Fruit fly (Drosophila melanogaster) Kc167 (cell line): ENCODE data around the gene Cog3.

Source experiments
- Myc ChIP-seq: fragments of >200 bp; optimal IDR thresholded peaks from 2 replicates; lab custom pipeline; 2017; ENCODE audit warnings: missing external identifiers
- Sin3A ChIP-seq: fragments of >200 bp; optimal IDR thresholded peaks from 2 replicates; lab custom pipeline; 2018; ENCODE audit warnings: missing external identifiers
- h ChIP-seq: fragments of >200 bp; optimal IDR thresholded peaks from 3 replicates; lab custom pipeline; 2018; ENCODE audit warnings: missing external identifiers
- insv ChIP-seq: fragments of >200 bp; optimal IDR thresholded peaks from 3 replicates; lab custom pipeline; 2018; ENCODE audit warnings: missing external identifiers
- psq ChIP-seq: fragments of >200 bp; optimal IDR thresholded peaks from 2 replicates; lab custom pipeline; 2017; ENCODE audit warnings: missing external identifiers
- ttk ChIP-seq: sonication (Bioruptor generic); optimal IDR thresholded peaks from 2 replicates; lab custom pipeline; 2017; ENCODE audit warnings: missing external identifiers

The Cog3 gene

DNA sequence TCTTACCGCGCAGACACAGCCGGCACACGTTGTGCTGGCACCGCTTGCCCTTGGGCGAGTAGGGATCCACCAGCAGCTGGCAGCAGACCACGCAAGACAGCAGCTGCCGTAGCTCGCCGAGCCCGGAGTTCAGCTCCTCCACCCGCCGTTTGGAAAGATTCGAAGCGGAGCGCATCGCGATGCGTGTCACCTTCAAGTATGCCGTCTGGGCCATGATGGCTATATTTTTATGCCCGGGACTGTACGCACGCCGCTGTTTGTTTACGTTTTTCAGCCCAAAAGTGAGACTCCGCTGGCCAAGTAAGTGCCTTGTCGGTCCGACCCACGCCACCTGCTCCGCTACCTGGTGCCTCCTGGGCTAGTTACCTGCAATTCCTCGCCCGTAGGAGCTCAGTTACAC, 8.6 kb upstream of the Cog3 start:
- no peak for TF ChIP-seq insv
- no peak for TF ChIP-seq Sin3A (lab: Kevin White, UChicago)
- TF ChIP-seq h (lab: Kevin White, UChicago), result no peak
- no peak for TF ChIP-seq Myc
- TF ChIP-seq ttk (lab: Kevin White, UChicago), result no peak
- TF ChIP-seq psq (lab: Kevin White, UChicago), result no peak

DNA sequence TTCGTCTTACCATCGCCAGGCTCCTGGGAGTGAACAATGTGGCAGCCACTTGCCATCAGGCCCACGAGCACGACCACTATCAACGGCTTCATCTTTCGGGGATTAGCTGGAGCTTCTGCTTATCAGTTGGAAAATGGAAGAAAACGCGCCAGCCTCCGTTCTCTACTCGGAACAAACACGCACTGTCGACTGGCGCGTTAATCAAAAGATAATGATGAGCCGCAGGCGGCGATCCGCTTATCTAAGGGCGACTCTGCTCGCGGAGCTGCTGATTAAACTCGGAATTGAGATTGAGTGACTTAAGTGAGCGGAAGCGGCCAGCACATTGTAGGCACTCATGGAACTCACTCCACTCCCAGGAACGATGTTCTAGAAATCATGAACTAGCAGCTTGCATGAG, 4.9 kb upstream of the Cog3 start, which contains the start of gene CG3246:
TSS of gene CG3246 (minus strand) at position 193 of the 400 bp plus-strand sequence.
- TF ChIP-seq insv, result no peak
- TF ChIP-seq Myc, result no peak
- no peak for TF ChIP-seq Sin3A (lab: Kevin White, UChicago)
- TF ChIP-seq ttk (lab: Kevin White, UChicago), result no peak
- TF ChIP-seq h (lab: Kevin White, UChicago), result no peak
- no peak for TF ChIP-seq psq (lab: Kevin White, UChicago)

DNA sequence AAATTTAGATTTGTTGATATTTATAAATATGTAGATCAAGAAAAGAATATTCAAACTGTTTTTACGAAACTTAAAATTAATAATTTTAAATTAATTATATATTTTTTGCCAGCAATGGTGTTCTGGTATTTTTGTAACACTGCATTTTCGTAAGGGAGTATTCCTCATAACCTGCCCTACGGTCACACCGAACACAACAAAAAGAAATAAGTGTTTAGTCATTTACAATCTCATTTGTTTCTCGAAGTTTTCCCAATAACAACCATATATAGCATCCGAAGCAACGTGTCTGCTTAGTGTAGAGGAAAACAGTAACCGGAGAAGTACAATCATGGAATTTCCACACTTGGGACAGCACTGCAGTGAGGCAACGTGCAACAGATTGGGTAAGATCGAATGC, 4.6 kb downstream of the Cog3 start, which contains the start of gene CG12795:
TSS of gene CG12795 (plus strand) at position 181 of the 400 bp plus-strand sequence.
- TF ChIP-seq h (lab: Kevin White, UChicago) (no peak), psq (lab: Kevin White, UChicago) (no peak), insv (no peak), Sin3A (lab: Kevin White, UChicago) (no peak), ttk (lab: Kevin White, UChicago) (no peak), Myc (no peak)

DNA sequence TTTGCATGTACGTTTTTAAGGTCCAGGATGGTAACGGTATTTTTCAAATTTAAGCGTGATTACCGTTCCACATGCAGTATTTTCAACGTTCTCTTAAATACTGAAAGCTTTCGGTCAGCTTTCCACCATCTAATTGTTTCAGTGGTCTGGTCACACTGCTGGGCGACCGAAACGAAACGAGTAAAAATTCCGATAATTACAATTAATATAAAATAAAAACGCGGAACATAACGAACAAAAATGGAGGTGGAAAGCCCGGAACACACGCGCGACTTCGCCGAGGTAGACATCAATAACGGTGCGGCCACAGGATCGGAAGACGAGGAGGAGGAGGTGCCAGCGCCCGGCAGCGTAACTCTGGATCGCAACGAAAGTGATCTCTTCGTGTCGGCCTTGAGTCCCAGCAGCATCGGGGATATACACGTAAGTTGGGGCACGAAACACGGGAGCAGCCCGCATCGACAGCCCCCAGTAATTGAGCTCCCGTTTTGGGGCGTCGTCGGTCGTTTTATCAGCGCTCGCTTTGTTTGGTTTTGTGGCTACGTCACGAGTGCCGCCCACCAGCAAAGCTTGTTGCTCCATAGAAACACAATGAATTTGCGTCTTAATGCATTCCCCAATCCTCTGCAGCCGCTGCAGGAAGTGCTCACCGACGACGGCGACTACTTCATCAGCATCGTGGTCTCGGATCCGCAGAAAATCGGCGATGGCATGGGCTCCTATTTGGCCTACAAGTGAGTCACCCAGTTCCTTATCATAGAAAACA, 7.1 kb downstream of the Cog3 start, which contains the start of gene Snx1:
TSS of gene Snx1 (plus strand) at position 129 of the 766 bp plus-strand sequence.
- TF ChIP-seq ttk (lab: Kevin White, UChicago) (no peak), psq (lab: Kevin White, UChicago) (no peak), Myc (no peak), h (lab: Kevin White, UChicago) (no peak), Sin3A (lab: Kevin White, UChicago) (no peak), insv (no peak)

DNA sequence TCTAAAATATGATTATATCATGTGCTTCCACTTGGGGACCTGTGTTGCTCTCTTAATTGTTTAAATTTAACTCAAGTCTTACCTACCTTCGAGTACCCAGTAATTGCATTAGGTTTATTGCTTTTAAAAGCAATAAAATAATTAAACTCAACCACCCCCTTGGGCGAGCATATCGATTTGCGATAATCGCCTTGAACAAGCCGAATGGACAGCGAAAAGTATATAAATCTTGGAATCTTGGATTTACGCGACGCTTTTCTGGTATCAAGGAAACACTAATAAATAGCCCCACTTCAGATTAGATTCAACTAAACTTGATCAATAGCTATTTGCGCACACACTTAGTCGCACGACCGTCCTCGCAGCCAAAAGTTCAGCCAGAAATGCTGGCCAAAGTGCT, 11.2 kb downstream of the Cog3 start, which contains the start of gene CG2772:
TSS of gene CG2772 (plus strand) at position 338 of the 400 bp plus-strand sequence.
- TF ChIP-seq Myc (no peak), h (lab: Kevin White, UChicago) (no peak), psq (lab: Kevin White, UChicago) (no peak), insv (no peak)

DNA sequence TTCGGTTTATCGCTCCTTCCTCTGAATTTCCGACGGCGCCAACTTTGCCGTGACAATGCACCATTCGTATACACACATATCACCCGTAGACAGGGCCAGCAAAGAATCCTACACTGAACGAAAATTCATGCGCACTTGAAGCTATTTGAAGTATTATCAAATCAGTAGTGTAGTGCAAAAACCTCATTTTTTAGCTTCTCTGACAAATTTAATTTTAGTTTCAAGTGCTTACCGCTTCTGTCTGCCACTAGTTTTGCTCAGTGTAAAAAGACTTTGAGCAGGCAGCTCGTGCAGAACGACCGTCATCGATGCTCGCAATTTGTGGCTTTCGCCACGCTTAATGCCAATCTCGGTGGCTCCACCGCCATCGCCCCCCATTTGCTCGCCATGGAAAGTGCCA, 12.1 kb downstream of the Cog3 start:
- TF ChIP-seq insv (no peak), ttk (lab: Kevin White, UChicago) (no peak), h (lab: Kevin White, UChicago) (no peak), Myc (no peak), psq (lab: Kevin White, UChicago) (no peak), Sin3A (lab: Kevin White, UChicago) (no peak)

DNA sequence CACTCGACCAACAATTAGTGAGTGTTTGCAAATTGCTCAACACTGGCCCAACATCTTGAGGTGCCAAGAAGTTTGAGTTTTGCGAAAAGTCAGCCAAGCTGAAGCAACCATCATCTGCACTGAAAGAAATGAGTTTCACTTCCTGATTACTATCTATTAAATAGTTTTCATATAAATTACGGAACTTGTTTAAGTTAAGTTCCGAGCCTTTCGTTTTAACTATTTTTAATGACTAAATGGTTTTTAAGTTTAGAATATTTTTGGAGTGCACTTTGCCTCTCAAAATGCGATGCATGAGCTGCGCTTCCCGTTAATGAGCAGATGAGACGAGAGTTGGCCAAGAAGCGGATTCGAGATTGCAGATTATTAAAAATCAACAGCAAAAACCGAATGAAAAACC, 15.2 kb downstream of the Cog3 start:
- no peak for TF ChIP-seq Myc
- no peak for TF ChIP-seq h (lab: Kevin White, UChicago)
- TF ChIP-seq ttk (lab: Kevin White, UChicago), result no peak
- TF ChIP-seq psq (lab: Kevin White, UChicago), result no peak

DNA sequence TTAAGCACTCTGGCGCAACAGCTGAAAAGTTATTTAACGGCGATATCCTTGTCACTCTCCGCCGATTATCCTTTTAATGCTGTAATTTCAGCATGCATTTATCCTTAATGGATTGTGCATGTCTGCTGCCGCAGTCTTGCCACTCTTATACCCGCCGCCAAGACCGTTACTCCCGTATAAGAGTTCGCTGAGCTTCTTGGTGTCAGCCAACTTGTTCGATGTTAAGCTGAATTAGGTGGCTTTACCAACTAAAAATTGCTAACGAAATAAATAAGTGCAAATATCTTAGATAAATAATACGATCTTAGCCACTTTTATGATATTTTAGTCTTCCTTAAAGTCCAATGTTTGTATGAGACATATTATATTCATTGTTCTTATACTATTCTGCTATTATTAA, 15.7 kb downstream of the Cog3 start:
- TF ChIP-seq insv, result no peak
- no peak for TF ChIP-seq psq (lab: Kevin White, UChicago)
- no peak for TF ChIP-seq Myc
- no peak for TF ChIP-seq h (lab: Kevin White, UChicago)
- no peak for TF ChIP-seq ttk (lab: Kevin White, UChicago)
- TF ChIP-seq Sin3A (lab: Kevin White, UChicago), result no peak

DNA sequence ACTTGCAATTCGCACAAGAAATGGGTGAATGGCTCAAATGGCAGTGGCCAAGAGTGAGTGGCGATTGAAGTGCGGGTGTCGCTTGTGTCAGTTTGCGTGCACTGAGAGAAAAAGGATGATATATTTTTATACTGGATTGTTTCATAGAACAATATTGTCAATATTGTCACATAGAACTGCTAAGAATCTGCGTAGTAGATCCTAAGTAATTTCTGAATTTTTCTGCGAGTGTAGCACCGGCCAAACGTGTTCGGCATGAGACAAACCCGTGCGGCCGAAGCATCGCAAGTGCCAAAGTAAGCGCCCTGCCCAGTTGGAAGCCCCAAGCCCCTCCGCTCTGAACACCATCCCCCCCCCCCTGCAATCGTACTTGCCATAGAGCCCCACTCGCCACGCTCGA, 16.5 kb downstream of the Cog3 start:
- TF ChIP-seq Sin3A (lab: Kevin White, UChicago), result no peak
- no peak for TF ChIP-seq psq (lab: Kevin White, UChicago)

DNA sequence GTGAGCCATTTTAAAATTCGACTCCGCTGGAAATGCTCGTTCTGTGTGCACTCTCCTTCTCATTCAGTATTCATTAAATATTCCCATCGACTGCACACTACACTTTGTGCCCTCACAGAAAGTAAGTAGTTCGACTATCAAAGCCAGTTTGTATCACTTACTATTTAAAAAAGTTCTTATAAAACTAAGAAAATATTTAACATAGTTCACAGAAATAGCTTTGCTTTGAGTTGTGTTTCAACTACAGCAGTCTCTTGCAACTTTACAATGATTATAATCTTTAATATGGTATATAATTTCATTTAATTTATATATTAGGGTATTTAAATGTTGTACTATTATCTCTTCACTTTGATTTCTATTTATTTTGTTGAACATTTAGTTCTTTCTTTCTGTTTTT, 17.4 kb downstream of the Cog3 start:
- TF ChIP-seq Sin3A (lab: Kevin White, UChicago), result no peak
- no peak for TF ChIP-seq h (lab: Kevin White, UChicago)
- TF ChIP-seq psq (lab: Kevin White, UChicago), result no peak
- TF ChIP-seq Myc, result no peak
- no peak for TF ChIP-seq ttk (lab: Kevin White, UChicago)
- no peak for TF ChIP-seq insv

DNA sequence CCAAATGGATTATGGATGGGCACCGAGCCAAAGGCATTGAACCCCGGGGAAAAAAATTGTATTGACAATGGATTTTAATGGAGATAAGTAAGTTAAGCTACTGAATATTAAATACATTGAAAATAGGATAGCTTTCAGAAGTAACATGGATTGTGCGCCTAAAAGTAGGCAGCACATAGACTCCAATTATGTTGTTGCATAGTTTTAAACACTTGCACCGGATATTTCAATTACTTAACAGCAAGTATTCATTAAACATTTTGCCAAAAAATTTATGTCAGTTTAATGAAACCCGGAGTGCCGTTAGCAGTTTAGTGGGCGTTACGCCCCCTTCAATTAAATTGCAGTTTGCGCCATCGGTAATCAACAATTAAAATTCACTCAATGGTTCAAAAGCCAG, 18.8 kb downstream of the Cog3 start:
- TF ChIP-seq h (lab: Kevin White, UChicago), result no peak
- TF ChIP-seq insv, result no peak
- TF ChIP-seq ttk (lab: Kevin White, UChicago), result no peak
- TF ChIP-seq psq (lab: Kevin White, UChicago), result no peak
- TF ChIP-seq Sin3A (lab: Kevin White, UChicago), result no peak
- no peak for TF ChIP-seq Myc

DNA sequence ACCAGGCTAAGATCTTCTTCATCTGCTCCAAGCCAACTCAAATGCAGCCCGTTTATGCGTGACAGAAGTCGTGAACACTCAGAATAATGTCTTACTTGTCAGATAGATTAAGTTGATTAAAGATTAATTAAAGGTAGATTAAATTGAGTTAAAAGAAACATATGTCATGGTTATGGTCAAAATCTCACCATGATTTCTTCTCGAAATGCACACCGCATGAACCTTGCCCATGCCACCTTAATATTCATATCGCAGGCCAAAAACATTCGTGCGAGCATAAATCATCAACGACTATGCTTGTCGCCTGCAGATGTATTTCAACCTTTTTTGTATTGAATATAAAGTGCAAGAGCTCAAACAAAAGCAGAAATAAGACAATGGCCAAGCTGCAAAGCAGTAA, 19.8 kb downstream of the Cog3 start:
- TF ChIP-seq ttk (lab: Kevin White, UChicago) (no peak), psq (lab: Kevin White, UChicago) (no peak), Sin3A (lab: Kevin White, UChicago) (no peak), h (lab: Kevin White, UChicago) (no peak), insv (no peak), Myc (no peak)

DNA sequence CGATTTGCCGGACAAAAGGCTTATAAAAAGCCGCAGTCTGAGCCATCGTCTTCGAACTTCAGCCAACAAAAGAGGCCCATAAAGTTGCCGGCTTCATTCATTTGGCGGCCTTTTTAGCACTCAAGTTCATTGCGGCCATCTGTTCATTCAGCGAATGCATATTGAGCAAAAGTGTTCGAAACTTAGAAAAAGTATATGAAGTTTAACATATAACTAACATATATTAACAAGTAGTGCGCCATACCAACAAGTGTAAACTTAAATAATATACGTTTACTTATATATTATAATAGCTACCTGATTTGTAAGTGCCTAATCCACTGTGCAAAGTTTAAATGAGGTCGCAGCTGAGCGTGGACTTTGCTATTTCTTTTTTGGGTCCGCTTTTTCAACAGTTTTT, 20.5 kb downstream of the Cog3 start:
- no peak for TF ChIP-seq ttk (lab: Kevin White, UChicago)
- TF ChIP-seq psq (lab: Kevin White, UChicago), result no peak
- TF ChIP-seq insv, result no peak
- TF ChIP-seq Sin3A (lab: Kevin White, UChicago), result no peak
- TF ChIP-seq Myc, result no peak
- TF ChIP-seq h (lab: Kevin White, UChicago), result no peak
